Worm (Caenorhabditis elegans) whole organism, early embryonic: Measurements from ENCODE around the gene sqd-1.

Source experiments
- ama-1 ChIP-seq: fragments of 150-350 bp; optimal IDR thresholded peaks from 2 replicates; lab custom pipeline; 2014
- ets-7 ChIP-seq: sonication (generic microtip); optimal IDR thresholded peaks from 2 replicates; lab custom pipeline; 2016; ENCODE audit warnings: missing genotype, missing genetic modification characterization, missing compliant biosample characterization
- pes-1 ChIP-seq: fragments of 200-800 bp; sonication (Bioruptor generic); IDR thresholded peaks from 2 replicates; pipeline ENCODE4 v1.3.6; 2022; ENCODE audit warnings: missing genetic modification reagents, missing genetic modification characterization, missing compliant biosample characterization
- tbx-11 ChIP-seq: fragments of 200-800 bp; sonication (Bioruptor generic); IDR thresholded peaks from 2 replicates; pipeline ENCODE4 v1.3.6; 2022; ENCODE audit warnings: missing genetic modification characterization, missing compliant biosample characterization
- tbx-37 ChIP-seq: fragments of 200-800 bp; sonication (Bioruptor generic); conservative IDR thresholded peaks from 2 replicates; pipeline ENCODE4 v1.3.6; 2022; ENCODE audit warnings: missing genetic modification reagents, missing genetic modification characterization, missing compliant biosample characterization

DNA sequence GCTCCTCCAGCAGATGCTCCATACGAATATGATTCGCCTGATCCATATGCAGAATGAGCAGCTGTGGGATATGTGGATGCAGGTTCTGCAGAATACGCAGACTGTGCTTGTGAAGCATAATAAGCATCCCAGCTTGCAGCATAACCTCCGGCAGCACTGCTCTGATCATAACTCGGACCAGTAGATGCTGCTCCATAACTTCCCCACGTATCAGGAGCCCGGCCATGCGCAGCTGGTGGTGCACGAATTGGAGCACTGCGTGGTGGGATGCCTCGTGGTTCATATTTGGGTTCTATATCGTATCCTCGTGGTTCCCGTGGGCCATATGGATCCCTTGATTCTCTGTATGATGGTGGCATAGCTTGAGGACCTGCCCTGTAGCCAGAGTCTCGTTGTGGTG, 49.7 kb downstream of the sqd-1 start:
- TF ChIP-seq ets-7 (tag; lab: Kevin White, UChicago) (no peak), pes-1 (no peak), tbx-11 (GFP tag; lab: Robert Waterston, UW) (no peak), ama-1 (lab: Kevin White, UChicago) (no peak), tbx-37 (GFP tag; lab: Robert Waterston, UW) (no peak)
